Worm (Caenorhabditis elegans): ENCODE data around the gene T26H5.11.

DNA sequence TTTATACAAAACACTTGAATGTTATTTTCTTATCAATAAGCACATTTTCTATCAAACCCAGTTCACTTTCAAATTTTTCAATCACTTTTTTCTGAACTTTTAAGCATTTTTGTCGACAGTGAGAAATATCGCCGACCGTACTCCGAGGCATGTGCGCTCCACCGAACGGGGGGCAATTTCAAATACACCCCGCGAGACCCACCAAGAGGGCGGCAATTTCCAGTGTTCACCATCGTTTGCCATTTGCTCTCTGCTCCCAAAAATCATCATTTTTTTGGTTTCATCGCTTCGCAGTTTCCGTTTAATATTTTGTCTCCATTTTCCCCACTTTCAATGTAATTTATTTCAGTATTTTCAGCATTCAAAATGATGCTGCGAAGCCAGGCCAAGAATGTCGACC lies 48.7 kb downstream of the T26H5.11 start, which contains the start of gene cyb-3:
- TF ChIP-seq ceh-48 (tag; optimal IDR thresholded peaks at IDR 0.05) (no peak), F13H6.1 (tag; optimal IDR thresholded peaks at IDR 0.05) (no peak), npax-4 (tag; optimal IDR thresholded peaks at IDR 0.05) (no peak), rnt-1 (tag; optimal IDR thresholded peaks at IDR 0.05) (no peak), elt-2 (tag; optimal IDR thresholded peaks at IDR 0.05) (no peak), K09A11.1 (tag; optimal IDR thresholded peaks at IDR 0.05; ENCODE audit: insufficient read depth) (no peak), sox-2 (GFP tag; IDR thresholded peaks at IDR 0.05) (no peak), ceh-2 (tag; optimal IDR thresholded peaks at IDR 0.05) (no peak), pqm-1 (tag; optimal IDR thresholded peaks at IDR 0.05) (no peak), hlh-8 (tag; optimal IDR thresholded peaks at IDR 0.05) (no peak), hlh-30 (tag; optimal IDR thresholded peaks at IDR 0.05; ENCODE audit: insufficient read depth) (no peak), fkh-6 (tag; optimal IDR thresholded peaks at IDR 0.05) (no peak)
